Worm (Caenorhabditis elegans) whole organism, L4 larva: ENCODE results near the gene M57.1.

ENCODE experiments used
- D1046.2 ChIP-seq: fragments of 200-800 bp; sonication (Bioruptor generic); IDR thresholded peaks from 2 replicates; pipeline ENCODE4 v1.3.6; 2022; ENCODE audit warnings: missing genetic modification characterization, missing compliant biosample characterization
- F10B5.3 ChIP-seq: sonication (generic microtip); optimal IDR thresholded peaks from 2 replicates; lab custom pipeline; 2016; ENCODE audit warnings: mild to moderate bottlenecking, missing genetic modification characterization, missing compliant biosample characterization
- F37D6.2 ChIP-seq: sonication (generic microtip); optimal IDR thresholded peaks from 2 replicates; lab custom pipeline; 2016; ENCODE audit warnings: mild to moderate bottlenecking, missing genetic modification characterization, missing compliant biosample characterization
- F44E2.7 ChIP-seq: fragments of 200-800 bp; sonication (Bioruptor generic); IDR thresholded peaks from 2 replicates; pipeline ENCODE4 v2.1.2; 2022; ENCODE audit warnings: missing genetic modification characterization, missing compliant biosample characterization
- R02D3.7 ChIP-seq: fragments of 150-350 bp; sonication (generic microtip); optimal IDR thresholded peaks from 3 replicates; lab custom pipeline; 2014; ENCODE audit warnings: missing biosample characterization, missing genetic modification characterization
- T20F7.1 ChIP-seq: fragments of 200-800 bp; sonication (Bioruptor generic); optimal IDR thresholded peaks from 2 replicates; lab custom pipeline; 2018; ENCODE audit warnings: mild to moderate bottlenecking, missing genetic modification characterization, missing compliant biosample characterization
- Y105C5A.15 ChIP-seq: fragments of 200-800 bp; sonication (Bioruptor generic); IDR thresholded peaks from 2 replicates; pipeline ENCODE4 v1.3.6; 2022; ENCODE audit warnings: missing genetic modification characterization, missing compliant biosample characterization
- Y75B8A.6 ChIP-seq: fragments of 200-800 bp; sonication (Bioruptor generic); IDR thresholded peaks from 2 replicates; pipeline ENCODE4 v1.3.6; 2022; ENCODE audit warnings: missing genetic modification reagents, missing genetic modification characterization, missing compliant biosample characterization
- ZK546.5 ChIP-seq, 2 experiments: sonication (generic microtip); optimal IDR thresholded peaks; 2 replicates each; lab custom pipeline; 2017; ENCODE audit warnings: missing biosample characterization in 2 of 2, missing genetic modification characterization in 2 of 2
- arid-1 ChIP-seq: fragments of 200-800 bp; sonication (Bioruptor generic); conservative IDR thresholded peaks from 2 replicates; pipeline ENCODE4 v1.3.6; 2022; ENCODE audit warnings: missing genetic modification reagents, missing genetic modification characterization, missing compliant biosample characterization
- ceh-32 ChIP-seq: sonication (generic microtip); optimal IDR thresholded peaks from 2 replicates; lab custom pipeline; 2016; ENCODE audit warnings: mild to moderate bottlenecking, missing genetic modification characterization, missing compliant biosample characterization; ENCODE audit not compliant: poor library complexity
- ces-1 ChIP-seq: fragments of 150-350 bp; sonication (generic microtip); optimal IDR thresholded peaks from 4 replicates; lab custom pipeline; 2014; ENCODE audit warnings: missing biosample characterization, missing genetic modification reagents, missing genetic modification characterization
- ctbp-1 ChIP-seq: fragments of 200-800 bp; sonication (Bioruptor generic); IDR thresholded peaks from 2 replicates; pipeline ENCODE4 v1.3.6; 2022; ENCODE audit warnings: missing genetic modification reagents, missing genetic modification characterization, missing compliant biosample characterization
- daf-16 ChIP-seq, 3 experiments: sonication (generic microtip); optimal IDR thresholded peaks; 2 replicates each; lab custom pipeline; 2016 to 2017; ENCODE audit warnings: missing genetic modification characterization in 3 of 3, missing genetic modification reagents in 3 of 3, mild to moderate bottlenecking in 2 of 3, missing compliant biosample characterization in 2 of 3, missing biosample characterization in 1 of 3, moderate library complexity in 1 of 3
- daf-19 ChIP-seq: fragments of 200-800 bp; sonication (Bioruptor generic); conservative IDR thresholded peaks from 2 replicates; pipeline ENCODE4 v1.3.6; 2022; ENCODE audit warnings: missing genetic modification characterization, missing compliant biosample characterization
- dpl-1 ChIP-seq: fragments of 150-350 bp; optimal IDR thresholded peaks from 2 replicates; lab custom pipeline; 2014; ENCODE audit warnings: missing biosample characterization, missing genetic modification reagents, missing genetic modification characterization
- egl-27 ChIP-seq: sonication (generic microtip); optimal IDR thresholded peaks from 3 replicates; lab custom pipeline; 2017; ENCODE audit warnings: missing biosample characterization, missing genetic modification reagents, missing genetic modification characterization
- egl-43 ChIP-seq: fragments of 200-800 bp; sonication (Bioruptor generic); IDR thresholded peaks from 2 replicates; pipeline ENCODE4 v1.3.6; 2022; ENCODE audit warnings: missing genetic modification reagents, missing genetic modification characterization, missing compliant biosample characterization
- gei-8 ChIP-seq: fragments of 200-800 bp; sonication (Bioruptor generic); optimal IDR thresholded peaks from 2 replicates; lab custom pipeline; 2018; ENCODE audit warnings: mild to moderate bottlenecking, missing genetic modification characterization, missing compliant biosample characterization
- hlh-11 ChIP-seq: fragments of 200-800 bp; sonication (Bioruptor generic); optimal IDR thresholded peaks from 2 replicates; lab custom pipeline; 2018; ENCODE audit warnings: mild to moderate bottlenecking, missing genetic modification characterization, missing compliant biosample characterization
- jun-1 ChIP-seq: fragments of 150-350 bp; optimal IDR thresholded peaks from 2 replicates; lab custom pipeline; 2014; ENCODE audit warnings: missing biosample characterization, missing genetic modification reagents, missing genetic modification characterization
- lin-1 ChIP-seq: fragments of 200-800 bp; sonication (Bioruptor generic); IDR thresholded peaks from 2 replicates; pipeline ENCODE4 v1.3.6; 2022; ENCODE audit warnings: missing genetic modification reagents, missing genetic modification characterization, missing compliant biosample characterization
- lin-13 ChIP-seq: fragments of 150-350 bp; optimal IDR thresholded peaks from 2 replicates; lab custom pipeline; 2014; ENCODE audit warnings: missing biosample characterization, missing genetic modification reagents, missing genetic modification characterization
- lin-15B ChIP-seq: fragments of 150-350 bp; sonication (generic microtip); optimal IDR thresholded peaks from 3 replicates; lab custom pipeline; 2014; ENCODE audit warnings: missing biosample characterization, missing genetic modification characterization
- lin-38 ChIP-seq: fragments of 200-800 bp; sonication (Bioruptor generic); IDR thresholded peaks from 2 replicates; pipeline ENCODE4 v1.3.6; 2022; ENCODE audit warnings: missing genetic modification reagents, missing genetic modification characterization, missing compliant biosample characterization
- mdl-1 ChIP-seq, 2 experiments: fragments of 150-350 bp in 1 of 2; sonication (generic microtip) in 1 of 2; optimal IDR thresholded peaks; 2 replicates each; lab custom pipeline; 2014 to 2017; ENCODE audit warnings: missing biosample characterization in 2 of 2, missing genetic modification characterization in 2 of 2
- mdt-29 ChIP-seq: fragments of 200-800 bp; sonication (Bioruptor generic); IDR thresholded peaks from 2 replicates; pipeline ENCODE4 v1.3.6; 2022; ENCODE audit warnings: missing genetic modification reagents, missing genetic modification characterization, missing compliant biosample characterization
- mep-1 ChIP-seq: fragments of 150-350 bp; sonication (generic microtip); optimal IDR thresholded peaks from 3 replicates; lab custom pipeline; 2014; ENCODE audit warnings: missing biosample characterization, missing genetic modification characterization
- mes-2 ChIP-seq: sonication (generic microtip); optimal IDR thresholded peaks from 2 replicates; lab custom pipeline; 2016; ENCODE audit warnings: missing genotype, mild to moderate bottlenecking, missing genetic modification characterization, missing compliant biosample characterization; ENCODE audit not compliant: poor library complexity, severe bottlenecking
- nhr-10 ChIP-seq: fragments of 150-350 bp; optimal IDR thresholded peaks from 2 replicates; lab custom pipeline; 2014; ENCODE audit warnings: missing biosample characterization, missing genetic modification characterization
- nhr-11 ChIP-seq: fragments of 150-350 bp; optimal IDR thresholded peaks from 2 replicates; lab custom pipeline; 2014; ENCODE audit warnings: missing biosample characterization, missing genetic modification characterization
- nhr-111 ChIP-seq: fragments of 200-800 bp; sonication (Bioruptor generic); optimal IDR thresholded peaks from 2 replicates; lab custom pipeline; 2018; ENCODE audit warnings: mild to moderate bottlenecking, missing genetic modification characterization, missing compliant biosample characterization
- nhr-25 ChIP-seq: sonication (generic microtip); optimal IDR thresholded peaks from 2 replicates; lab custom pipeline; 2017; ENCODE audit warnings: missing genetic modification characterization, mild to moderate bottlenecking, missing compliant biosample characterization, antibody characterized with exemption, moderate library complexity, borderline replicate concordance; ENCODE audit not compliant: insufficient read depth
- nhr-28 ChIP-seq: fragments of 150-350 bp; optimal IDR thresholded peaks from 2 replicates; lab custom pipeline; 2014; ENCODE audit warnings: missing biosample characterization, missing genetic modification characterization
- nhr-41 ChIP-seq: fragments of 200-800 bp; sonication (Bioruptor generic); IDR thresholded peaks from 2 replicates; pipeline ENCODE4 v1.3.6; 2022; ENCODE audit warnings: missing genetic modification reagents, missing genetic modification characterization, missing compliant biosample characterization
- nhr-42 ChIP-seq: fragments of 200-800 bp; sonication (Bioruptor generic); IDR thresholded peaks from 2 replicates; pipeline ENCODE4 v1.3.6; 2022; ENCODE audit warnings: missing genetic modification characterization, missing compliant biosample characterization
- nhr-76 ChIP-seq: fragments of 150-350 bp; optimal IDR thresholded peaks from 2 replicates; lab custom pipeline; 2014; ENCODE audit warnings: missing biosample characterization, missing genetic modification characterization
- rbr-2 ChIP-seq: sonication (generic microtip); optimal IDR thresholded peaks from 2 replicates; lab custom pipeline; 2016; ENCODE audit warnings: missing genotype, missing genetic modification characterization, missing compliant biosample characterization
- set-16 ChIP-seq: fragments of 200-800 bp; sonication (Bioruptor generic); IDR thresholded peaks from 2 replicates; pipeline ENCODE4 v1.3.6; 2022; ENCODE audit warnings: missing genetic modification reagents, missing genetic modification characterization, missing compliant biosample characterization
- spr-3 ChIP-seq: fragments of 200-800 bp; sonication (Bioruptor generic); optimal IDR thresholded peaks from 2 replicates; lab custom pipeline; 2018; ENCODE audit warnings: mild to moderate bottlenecking, missing genetic modification characterization, missing compliant biosample characterization
- tag-97 ChIP-seq: fragments of 200-800 bp; sonication (Bioruptor generic); IDR thresholded peaks from 2 replicates; pipeline ENCODE4 v1.3.6; 2022; ENCODE audit warnings: missing genetic modification characterization, missing compliant biosample characterization
- unc-130 ChIP-seq: sonication (generic microtip); optimal IDR thresholded peaks from 2 replicates; lab custom pipeline; 2016; ENCODE audit warnings: missing genetic modification reagents, missing genetic modification characterization, missing compliant biosample characterization
- unc-39 ChIP-seq: sonication (generic microtip); optimal IDR thresholded peaks from 2 replicates; lab custom pipeline; 2017; ENCODE audit warnings: missing biosample characterization, missing genetic modification characterization
- unc-62 ChIP-seq, 3 experiments: fragments of 150-350 bp in 1 of 3; sonication (generic microtip); optimal IDR thresholded peaks in 2 of 3; peaks in 1 of 3; 1 replicate in 1 of 3; 2 replicates in 2 of 3; lab custom pipeline; 2014 to 2017; ENCODE audit warnings: missing biosample characterization in 3 of 3, missing genetic modification characterization in 3 of 3, missing genetic modification reagents in 3 of 3, missing genotype in 1 of 3
- zag-1 ChIP-seq: fragments of 150-350 bp; optimal IDR thresholded peaks from 2 replicates; lab custom pipeline; 2014; ENCODE audit warnings: missing biosample characterization, missing genetic modification characterization
- zfp-2 ChIP-seq: sonication (generic microtip); optimal IDR thresholded peaks from 2 replicates; lab custom pipeline; 2016; ENCODE audit warnings: mild to moderate bottlenecking, missing genetic modification characterization, missing compliant biosample characterization
- zip-11 ChIP-seq: fragments of 200-800 bp; sonication (Bioruptor generic); IDR thresholded peaks from 2 replicates; pipeline ENCODE4 v1.3.6; 2022; ENCODE audit warnings: missing genetic modification characterization, missing compliant biosample characterization
- zip-2 ChIP-seq: fragments of 150-350 bp; optimal IDR thresholded peaks from 2 replicates; lab custom pipeline; 2014; ENCODE audit warnings: missing biosample characterization, missing genetic modification characterization

Gene M57.1

DNA sequence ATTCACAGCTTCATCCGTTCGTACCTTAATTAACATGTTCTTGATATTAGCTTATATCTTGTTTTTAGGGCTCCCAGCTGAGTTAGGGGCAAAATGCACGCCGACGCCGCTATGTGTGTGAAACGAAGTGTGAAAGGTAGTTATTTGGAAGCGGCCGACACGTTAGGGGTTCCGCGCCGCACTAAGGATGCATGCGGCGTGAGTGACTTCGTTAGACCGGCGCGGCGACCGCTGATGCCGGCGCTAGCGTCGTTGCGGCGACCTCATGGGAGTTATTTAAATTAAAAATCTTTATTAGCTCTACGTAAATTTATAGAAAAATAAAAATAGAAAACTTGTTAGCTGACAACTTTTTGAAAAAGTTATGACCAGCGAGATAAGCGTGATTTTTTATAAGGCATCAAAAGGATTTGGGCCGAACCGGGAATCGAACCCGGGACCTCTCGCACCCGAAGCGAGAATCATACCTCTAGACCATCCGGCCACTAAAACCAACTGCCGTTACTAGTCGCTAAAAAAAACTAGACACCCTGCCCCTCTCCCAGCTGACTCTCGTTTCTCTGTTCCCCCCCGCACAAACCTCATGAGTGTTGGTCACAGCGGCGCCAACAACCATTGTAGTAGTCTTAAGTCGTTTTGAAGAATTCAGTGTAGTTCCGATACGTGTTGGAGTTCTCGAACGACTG is 19.7 kb downstream of the M57.1 start (continued):
- no peak for TF ChIP-seq zip-11
- peak; percentile 38 for TF ChIP-seq dpl-1 (GFP tag; lab: Kevin White, UChicago)
- TF ChIP-seq lin-38: peak; percentile 85
- TF ChIP-seq arid-1 (GFP tag; lab: Robert Waterston, UW): peak; percentile 68
- peak; percentile 59; the same call in 1 of the 2 replicates for TF ChIP-seq Y105C5A.15 (GFP tag; lab: Robert Waterston, UW)
- TF ChIP-seq zip-2 (tag; lab: Kevin White, UChicago): peak; percentile 24
- TF ChIP-seq daf-16 (GFP tag; optimal IDR thresholded peaks at IDR 0.05; lab: Kevin White, UChicago): peak; percentile 2 to 67
- peak; percentile 41 for TF ChIP-seq daf-16 (tag; optimal IDR thresholded peaks at IDR 0.05; lab: Kevin White, UChicago)
- TF ChIP-seq nhr-42 (GFP tag; lab: Robert Waterston, UW): 0 out of 2 replicates have a peak, but pooled peaks have one; percentile 50
- no peak for TF ChIP-seq T20F7.1 (GFP tag; lab: Kevin White, UChicago)
- peak; percentile 59 for TF ChIP-seq lin-13 (GFP tag; lab: Kevin White, UChicago)
- TF ChIP-seq daf-19 (GFP tag; lab: Robert Waterston, UW): no peak
- TF ChIP-seq mdt-29 (GFP tag; lab: Robert Waterston, UW): no peak; the same call in 1 of the 2 replicates
- TF ChIP-seq F44E2.7 (GFP tag; lab: Robert Waterston, UW): 0 out of 2 replicates have a peak, but pooled peaks have one; percentile 7
- TF ChIP-seq hlh-11 (tag; lab: Kevin White, UChicago): peak; percentile 72
- TF ChIP-seq zfp-2 (tag; lab: Kevin White, UChicago): peak; percentile 8
- no peak for TF ChIP-seq egl-27 (tag; lab: Kevin White, UChicago)
- no peak for TF ChIP-seq nhr-76
- no peak for TF ChIP-seq mep-1 (tag; lab: Kevin White, UChicago)
- no peak for TF ChIP-seq zag-1 (tag; lab: Kevin White, UChicago)
- TF ChIP-seq mdl-1 (tag; optimal IDR thresholded peaks at IDR 0.05; lab: Kevin White, UChicago): peak in 1 of 2 experiments; percentile 11
- TF ChIP-seq nhr-41 (GFP tag; lab: Robert Waterston, UW): peak; percentile 70; the same call in 1 of the 2 replicates
- peak in 1 of 2 experiments; percentile 87 for TF ChIP-seq unc-62 (GFP tag; optimal IDR thresholded peaks at IDR 0.05 in 1 of 2; lab: Kevin White, UChicago)
- TF ChIP-seq unc-62 (tag; optimal IDR thresholded peaks at IDR 0.05; lab: Kevin White, UChicago): no peak
- peak; percentile 36 for TF ChIP-seq spr-3 (GFP tag; lab: Kevin White, UChicago)
- peak; percentile 56 for TF ChIP-seq nhr-111 (GFP tag; lab: Kevin White, UChicago)
- TF ChIP-seq gei-8 (GFP tag; lab: Kevin White, UChicago): no peak
- no peak for TF ChIP-seq ZK546.5 (tag; optimal IDR thresholded peaks at IDR 0.05; lab: Kevin White, UChicago)
- peak; percentile 30; the same call in 1 of the 2 replicates for TF ChIP-seq lin-1
- TF ChIP-seq ctbp-1 (GFP tag; lab: Robert Waterston, UW): peak; percentile 86
- TF ChIP-seq nhr-28 (tag; lab: Kevin White, UChicago): peak; percentile 19
- TF ChIP-seq lin-15B (tag; lab: Kevin White, UChicago): no peak
- TF ChIP-seq nhr-25 (tag; lab: Kevin White, UChicago): no peak
- peak; percentile 26 for TF ChIP-seq unc-130
- TF ChIP-seq unc-39: no peak
- TF ChIP-seq Y75B8A.6: 0 out of 2 replicates have a peak, but pooled peaks have one; percentile 23
- peak; percentile 64 for TF ChIP-seq set-16 (GFP tag; lab: Robert Waterston, UW)
- TF ChIP-seq nhr-10 (tag; lab: Kevin White, UChicago): no peak
- no peak for TF ChIP-seq jun-1 (tag; lab: Kevin White, UChicago)
- TF ChIP-seq rbr-2 (tag; lab: Kevin White, UChicago): peak; percentile 76
- TF ChIP-seq mes-2 (tag; lab: Kevin White, UChicago): peak; percentile 83
- peak; percentile 93 for TF ChIP-seq egl-43 (GFP tag; lab: Robert Waterston, UW)
- no peak for TF ChIP-seq tag-97 (GFP tag; lab: Robert Waterston, UW)
- TF ChIP-seq nhr-11 (tag; lab: Kevin White, UChicago): no peak
- TF ChIP-seq ces-1 (GFP tag; lab: Kevin White, UChicago): no peak
- no peak for TF ChIP-seq R02D3.7 (tag; lab: Kevin White, UChicago)
- TF ChIP-seq F37D6.2 (tag; lab: Kevin White, UChicago): no peak
- TF ChIP-seq D1046.2 (GFP tag; lab: Robert Waterston, UW): peak; percentile 63; the same call in 1 of the 2 replicates
- TF ChIP-seq ceh-32: no peak
- TF ChIP-seq F10B5.3 (tag; lab: Kevin White, UChicago): no peak
